Worm (Caenorhabditis elegans): Measurements from ENCODE around the gene F22B7.1.

The F22B7.1 gene

ce11 chrIII:8654400-8654980, 10.6 kb upstream of the F22B7.1 start:
- TF ChIP-seq hpl-2 (GFP tag; optimal IDR thresholded peaks at IDR 0.05) (no peak), lsy-2 (tag; optimal IDR thresholded peaks at IDR 0.05) (no peak), dpl-1 (GFP tag; optimal IDR thresholded peaks at IDR 0.05) (peak in 1 of 3 experiments; percentile 25), efl-1 (optimal IDR thresholded peaks at IDR 0.05) (no peak), efl-1 (GFP tag; optimal IDR thresholded peaks at IDR 0.05 in 1 of 2) (peak in 1 of 2 experiments; percentile 30), lin-14 (GFP tag; optimal IDR thresholded peaks at IDR 0.05) (peak; percentile 37), blmp-1 (tag; optimal IDR thresholded peaks at IDR 0.05) (peak; percentile 83), pag-3 (tag; optimal IDR thresholded peaks at IDR 0.05; ENCODE audit: borderline replicate concordance, insufficient read depth) (peak; percentile 11), ceh-90 (tag; optimal IDR thresholded peaks at IDR 0.05) (no peak), unc-98 (GFP tag; IDR thresholded peaks at IDR 0.05) (no peak), nhr-85 (tag) (peak; percentile 87), elt-3 (tag; optimal IDR thresholded peaks at IDR 0.05) (peak in 1 of 6 experiments; percentile 24), dsc-1 (tag; optimal IDR thresholded peaks at IDR 0.05) (peak; percentile 58), unc-130 (tag; optimal IDR thresholded peaks at IDR 0.05) (peak; percentile 2), nhr-71 (tag; optimal IDR thresholded peaks at IDR 0.05) (peak; percentile 45), mep-1 (tag; optimal IDR thresholded peaks at IDR 0.05) (peak; percentile 6), nhr-20 (tag; optimal IDR thresholded peaks at IDR 0.05) (peak; percentile 18), C04F5.9 (tag; optimal IDR thresholded peaks at IDR 0.05) (no peak), nhr-47 (tag; optimal IDR thresholded peaks at IDR 0.05) (no peak), snu-23 (GFP tag; optimal IDR thresholded peaks at IDR 0.05) (peak; percentile 0)

DNA sequence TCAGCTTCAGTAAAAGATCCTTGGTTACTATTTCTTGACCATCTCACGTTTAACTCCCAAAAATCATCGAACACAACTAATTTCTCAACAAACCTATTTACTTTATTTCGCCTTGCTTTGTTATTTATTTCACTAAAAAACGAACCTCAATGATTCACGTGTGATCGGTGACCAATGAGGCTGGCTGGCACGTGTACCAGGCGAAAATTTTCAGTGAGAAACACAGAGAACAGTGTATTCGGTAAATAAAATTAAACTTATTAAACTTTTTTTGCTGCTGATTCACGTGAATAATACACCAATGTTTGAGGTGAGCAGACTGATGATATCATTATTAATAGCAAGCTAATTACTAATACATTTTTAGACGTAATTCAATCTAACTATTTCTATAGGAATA, 9.7 kb upstream of the F22B7.1 start:
- TF ChIP-seq efl-3 (GFP tag; optimal IDR thresholded peaks at IDR 0.05) (no peak), nhr-11 (tag; optimal IDR thresholded peaks at IDR 0.05) (no peak), lin-39 (tag; optimal IDR thresholded peaks at IDR 0.05) (no peak), unc-98 (GFP tag; IDR thresholded peaks at IDR 0.05) (no peak), nhr-20 (tag; optimal IDR thresholded peaks at IDR 0.05) (peak; percentile 60), ceh-8 (GFP tag; optimal IDR thresholded peaks at IDR 0.05) (peak; percentile 56), sup-37 (GFP tag; optimal IDR thresholded peaks at IDR 0.05) (no peak), mdl-1 (tag; optimal IDR thresholded peaks at IDR 0.05) (peak in 1 of 2 experiments; percentile 2), nhr-85 (tag) (peak; percentile 73), nhr-90 (tag; optimal IDR thresholded peaks at IDR 0.05; ENCODE audit: poor library complexity) (no peak), efl-1 (optimal IDR thresholded peaks at IDR 0.05) (no peak), efl-1 (GFP tag; optimal IDR thresholded peaks at IDR 0.05 in 1 of 2) (peak in 1 of 2 experiments; percentile 22), fkh-10 (GFP tag; optimal IDR thresholded peaks at IDR 0.05) (no peak), lin-14 (GFP tag; optimal IDR thresholded peaks at IDR 0.05) (peak; percentile 23), nhr-71 (tag; optimal IDR thresholded peaks at IDR 0.05) (peak; percentile 51), Y116A8C.19 (tag; optimal IDR thresholded peaks at IDR 0.05; ENCODE audit: borderline replicate concordance) (no peak), elt-2 (tag; optimal IDR thresholded peaks at IDR 0.05) (no peak), nhr-237 (tag; optimal IDR thresholded peaks at IDR 0.05) (no peak), lin-15B (tag; optimal IDR thresholded peaks at IDR 0.05) (no peak), nhr-84 (tag; optimal IDR thresholded peaks at IDR 0.05) (no peak), tbx-2 (tag; optimal IDR thresholded peaks at IDR 0.05) (peak; percentile 5), elt-3 (tag; optimal IDR thresholded peaks at IDR 0.05) (peak in 1 of 6 experiments; percentile 38), nhr-19 (GFP tag; conservative IDR thresholded peaks at IDR 0.05) (peak; percentile 24; the same call in 1 of the 2 replicates), grh-1 (GFP tag; IDR thresholded peaks at IDR 0.05) (no peak), nhr-76 (tag; optimal IDR thresholded peaks at IDR 0.05) (no peak), C16A3.4 (tag; optimal IDR thresholded peaks at IDR 0.05) (no peak), unc-30 (tag; optimal IDR thresholded peaks at IDR 0.05) (no peak), pax-3 (tag; optimal IDR thresholded peaks at IDR 0.05) (no peak), alr-1 (tag; optimal IDR thresholded peaks at IDR 0.05; ENCODE audit: borderline replicate concordance) (no peak), ceh-90 (tag; optimal IDR thresholded peaks at IDR 0.05) (no peak), blmp-1 (tag; optimal IDR thresholded peaks at IDR 0.05) (no peak), snu-23 (GFP tag; optimal IDR thresholded peaks at IDR 0.05) (peak; percentile 40)

All from whole organism, L1 larva.